Fruit fly (Drosophila melanogaster): ENCODE results near the gene CG34030.

The CG34030 gene

DNA sequence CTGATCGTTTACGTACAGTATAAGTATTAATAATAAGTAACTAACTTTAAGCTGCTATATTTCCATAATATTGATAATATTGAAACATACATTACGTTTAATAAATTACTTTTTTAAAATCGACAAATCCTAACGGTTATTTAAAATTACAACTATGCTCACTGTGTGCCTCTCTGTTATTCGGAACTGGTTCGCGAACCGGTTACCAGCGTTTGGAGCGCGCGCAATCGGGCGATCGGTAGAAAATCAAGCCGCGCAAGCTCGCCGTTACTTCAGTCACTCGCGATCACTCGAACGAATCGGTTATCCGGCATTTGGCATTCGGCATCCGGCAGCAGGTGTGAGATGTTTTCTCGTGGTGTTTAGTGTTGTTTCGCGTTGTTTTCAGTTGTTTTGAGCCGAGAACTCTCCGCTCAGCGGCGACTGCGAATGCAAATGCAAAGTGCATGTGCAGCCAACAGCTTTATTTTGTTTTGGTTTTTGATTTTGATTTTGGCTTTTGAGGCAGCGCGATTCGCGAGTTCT lies 19.6 kb upstream of the CG34030 start, which contains the start of gene form3:
Gene form3, plus strand, starts transcription at position 271 of the 525 bp plus-strand sequence.
- TF ChIP-seq Mnt (GFP tag; optimal IDR thresholded peaks at IDR 0.05) (no peak), cic (GFP tag; optimal IDR thresholded peaks at IDR 0.05) (no peak), CG14711 (tag; optimal IDR thresholded peaks at IDR 0.05) (no peak), CG7045 (GFP tag; optimal IDR thresholded peaks at IDR 0.05) (no peak), CG12768 (GFP tag; optimal IDR thresholded peaks at IDR 0.05) (no peak)

DNA sequence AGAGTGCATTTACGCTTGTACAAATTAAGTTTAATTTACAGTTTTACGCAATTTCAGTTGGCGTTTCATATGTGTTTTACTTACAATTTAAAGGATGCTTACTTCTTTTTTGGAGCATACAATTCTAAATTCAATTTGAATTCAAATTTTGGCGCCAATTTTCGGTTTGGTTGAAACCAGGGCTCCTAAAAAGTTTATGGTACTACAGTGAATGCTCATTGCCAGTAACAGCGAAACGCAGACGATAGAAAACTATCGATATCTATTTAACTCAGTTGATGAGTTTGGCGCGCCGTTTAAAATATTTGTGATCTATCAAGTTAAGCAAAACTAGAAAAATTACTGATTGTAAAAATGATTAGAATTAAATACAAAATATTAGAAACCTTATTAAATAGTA lies 19.0 kb upstream of the CG34030 start:
- TF ChIP-seq Crg-1 (GFP tag; optimal IDR thresholded peaks at IDR 0.05) (no peak), CG5204 (GFP tag; optimal IDR thresholded peaks at IDR 0.05) (no peak), toe (GFP tag; optimal IDR thresholded peaks at IDR 0.05) (no peak), CG12768 (GFP tag; optimal IDR thresholded peaks at IDR 0.05) (no peak), cic (GFP tag; optimal IDR thresholded peaks at IDR 0.05) (no peak), Clk (GFP tag; optimal IDR thresholded peaks at IDR 0.05) (no peak), CG11617 (GFP tag; optimal IDR thresholded peaks at IDR 0.05) (no peak), Mnt (GFP tag; optimal IDR thresholded peaks at IDR 0.05) (no peak), tj (GFP tag; optimal IDR thresholded peaks at IDR 0.05) (no peak), pad (GFP tag; optimal IDR thresholded peaks at IDR 0.05) (no peak), Hr96 (GFP tag; optimal IDR thresholded peaks at IDR 0.05) (no peak), bab1 (GFP tag; optimal IDR thresholded peaks at IDR 0.05) (no peak), CG14711 (tag; optimal IDR thresholded peaks at IDR 0.05) (no peak), CG1620 (GFP tag; optimal IDR thresholded peaks at IDR 0.05) (no peak)

DNA sequence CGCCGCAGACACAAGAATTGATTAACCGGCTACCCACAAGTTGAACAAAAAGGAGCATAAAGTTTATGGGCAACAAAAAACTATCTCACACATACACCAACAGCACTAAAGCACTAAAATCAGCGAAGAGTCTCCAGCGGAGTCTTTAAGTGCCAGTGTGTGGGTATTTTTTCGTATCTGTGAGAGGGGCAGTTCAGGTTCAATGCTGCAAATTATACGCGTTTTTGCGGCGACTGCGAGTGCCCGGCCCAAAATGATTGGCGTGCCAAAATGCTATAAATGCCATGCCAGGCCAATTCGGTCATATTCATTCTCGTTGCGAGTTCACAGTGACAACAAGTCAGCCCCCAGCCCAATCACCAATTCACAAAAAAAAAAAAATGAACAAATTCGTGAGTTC lies 17.9 kb upstream of the CG34030 start, which contains the start of gene Cpr65Ec:
Gene Cpr65Ec, plus strand, starts transcription at position 301 of the 400 bp plus-strand sequence.
- TF ChIP-seq CG5204 (GFP tag; optimal IDR thresholded peaks at IDR 0.05): no peak
- no peak for TF ChIP-seq Clk (GFP tag; optimal IDR thresholded peaks at IDR 0.05)
- no peak for TF ChIP-seq kay (GFP tag; ENCODE audit: borderline replicate concordance)
- no peak for TF ChIP-seq CG33017 (tag; optimal IDR thresholded peaks at IDR 0.05)
- TF ChIP-seq ovo (GFP tag; optimal IDR thresholded peaks at IDR 0.05): no peak
- TF ChIP-seq CG11617 (GFP tag; optimal IDR thresholded peaks at IDR 0.05): no peak
- no peak for TF ChIP-seq Hr96 (GFP tag; optimal IDR thresholded peaks at IDR 0.05)

DNA sequence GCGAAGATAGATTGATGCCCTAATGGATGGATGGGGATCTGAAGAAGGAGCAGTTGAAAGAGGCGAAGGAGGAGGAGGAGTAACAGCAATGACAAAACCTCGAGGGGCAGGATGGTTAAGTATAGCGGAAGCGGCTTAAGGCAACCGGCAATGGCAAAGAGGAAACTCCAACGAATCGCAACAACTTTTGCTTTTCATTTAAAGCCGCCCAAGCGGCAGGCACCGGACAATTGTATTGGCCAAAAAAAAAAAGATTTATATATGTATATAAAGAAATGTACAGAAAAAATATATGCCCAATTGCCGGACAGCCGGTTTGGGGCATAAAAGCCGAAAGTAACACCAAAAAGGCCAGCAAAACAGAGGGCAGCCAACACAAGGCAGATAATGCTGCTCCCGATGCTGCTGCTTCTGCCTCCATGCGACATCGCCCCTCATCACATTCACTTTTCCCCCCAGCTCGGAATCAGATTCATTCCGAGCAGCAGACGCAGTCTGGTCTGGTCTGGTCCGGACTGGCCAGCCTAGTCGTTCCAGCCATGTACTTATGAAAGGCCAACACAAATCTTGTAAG lies 16.4 kb upstream of the CG34030 start:
- TF ChIP-seq tj (GFP tag; optimal IDR thresholded peaks at IDR 0.05) (no peak), Clk (GFP tag; optimal IDR thresholded peaks at IDR 0.05) (no peak), CG7101 (tag; optimal IDR thresholded peaks at IDR 0.05) (no peak), ovo (GFP tag; optimal IDR thresholded peaks at IDR 0.05) (no peak), CG7045 (GFP tag; optimal IDR thresholded peaks at IDR 0.05) (no peak), CG12768 (GFP tag; optimal IDR thresholded peaks at IDR 0.05) (no peak), CG11617 (GFP tag; optimal IDR thresholded peaks at IDR 0.05) (no peak), Crg-1 (GFP tag; optimal IDR thresholded peaks at IDR 0.05) (no peak), CG33017 (tag; optimal IDR thresholded peaks at IDR 0.05) (no peak), Hr96 (GFP tag; optimal IDR thresholded peaks at IDR 0.05) (no peak), bab1 (GFP tag; optimal IDR thresholded peaks at IDR 0.05) (no peak), Mnt (GFP tag; optimal IDR thresholded peaks at IDR 0.05) (no peak), CG14711 (tag; optimal IDR thresholded peaks at IDR 0.05) (no peak)

DNA sequence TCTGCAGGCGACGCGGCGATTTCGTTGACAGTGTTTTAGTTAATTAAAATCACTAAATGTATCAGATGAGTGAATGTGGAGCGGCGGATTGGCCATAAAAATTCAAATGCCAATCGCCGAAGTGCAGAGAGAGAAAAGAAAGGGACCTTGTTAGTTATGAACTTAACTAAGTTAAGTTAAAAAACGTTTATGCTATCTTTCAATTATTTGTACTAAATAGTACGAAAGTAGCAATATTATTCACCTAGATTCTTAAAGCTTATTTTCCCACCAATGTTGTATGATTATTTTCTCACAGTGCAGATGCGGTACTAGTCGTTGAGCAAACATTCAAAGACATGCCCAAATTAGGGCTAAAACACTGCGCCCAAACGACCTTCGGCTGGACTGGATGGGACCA lies 15.7 kb upstream of the CG34030 start:
- no peak for TF ChIP-seq Mnt (GFP tag; optimal IDR thresholded peaks at IDR 0.05)
- TF ChIP-seq CG33017 (tag; optimal IDR thresholded peaks at IDR 0.05): no peak
- TF ChIP-seq CG7045 (GFP tag; optimal IDR thresholded peaks at IDR 0.05): no peak
- TF ChIP-seq Crg-1 (GFP tag; optimal IDR thresholded peaks at IDR 0.05): no peak
- no peak for TF ChIP-seq pad (GFP tag; optimal IDR thresholded peaks at IDR 0.05)
- no peak for TF ChIP-seq CG11617 (GFP tag; optimal IDR thresholded peaks at IDR 0.05)
- no peak for TF ChIP-seq CG12768 (GFP tag; optimal IDR thresholded peaks at IDR 0.05)
- TF ChIP-seq cnc (optimal IDR thresholded peaks at IDR 0.05): no peak
- TF ChIP-seq CG5204 (GFP tag; optimal IDR thresholded peaks at IDR 0.05): no peak
- no peak for TF ChIP-seq bab1 (GFP tag; optimal IDR thresholded peaks at IDR 0.05)
- no peak for TF ChIP-seq kay (GFP tag; ENCODE audit: borderline replicate concordance)
- TF ChIP-seq CG7101 (tag; optimal IDR thresholded peaks at IDR 0.05): no peak

DNA sequence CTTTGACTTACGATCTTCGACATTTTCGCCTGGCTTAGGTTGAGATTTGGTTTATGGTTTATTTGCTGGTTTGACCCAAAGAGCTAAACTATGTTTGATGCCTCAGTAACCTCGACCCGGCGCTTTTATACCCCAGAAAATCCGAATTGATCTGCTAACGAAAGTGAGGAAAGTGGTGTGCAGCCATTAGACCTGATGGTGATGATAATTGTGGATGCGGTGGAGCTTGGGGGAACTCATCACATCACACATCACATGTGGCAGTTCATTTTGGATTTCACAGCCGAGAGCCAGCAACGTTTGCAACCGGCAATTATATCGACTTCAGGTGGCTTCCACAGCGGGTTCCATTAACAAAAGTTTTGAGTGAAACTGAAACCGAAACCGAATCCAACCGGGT lies 13.6 kb upstream of the CG34030 start, which contains the start of gene Cpr65Eb:
Gene Cpr65Eb, minus strand, starts transcription at position 101 of the 400 bp plus-strand sequence.
- TF ChIP-seq cnc (optimal IDR thresholded peaks at IDR 0.05) (no peak), CG33017 (tag; optimal IDR thresholded peaks at IDR 0.05) (no peak), Hr96 (GFP tag; optimal IDR thresholded peaks at IDR 0.05) (no peak), tj (GFP tag; optimal IDR thresholded peaks at IDR 0.05) (no peak), CG7045 (GFP tag; optimal IDR thresholded peaks at IDR 0.05) (no peak), Crg-1 (GFP tag; optimal IDR thresholded peaks at IDR 0.05) (no peak), kay (GFP tag; ENCODE audit: borderline replicate concordance) (no peak), ovo (GFP tag; optimal IDR thresholded peaks at IDR 0.05) (no peak), CG14711 (tag; optimal IDR thresholded peaks at IDR 0.05) (no peak), pad (GFP tag; optimal IDR thresholded peaks at IDR 0.05) (no peak), CG5204 (GFP tag; optimal IDR thresholded peaks at IDR 0.05) (no peak)

DNA sequence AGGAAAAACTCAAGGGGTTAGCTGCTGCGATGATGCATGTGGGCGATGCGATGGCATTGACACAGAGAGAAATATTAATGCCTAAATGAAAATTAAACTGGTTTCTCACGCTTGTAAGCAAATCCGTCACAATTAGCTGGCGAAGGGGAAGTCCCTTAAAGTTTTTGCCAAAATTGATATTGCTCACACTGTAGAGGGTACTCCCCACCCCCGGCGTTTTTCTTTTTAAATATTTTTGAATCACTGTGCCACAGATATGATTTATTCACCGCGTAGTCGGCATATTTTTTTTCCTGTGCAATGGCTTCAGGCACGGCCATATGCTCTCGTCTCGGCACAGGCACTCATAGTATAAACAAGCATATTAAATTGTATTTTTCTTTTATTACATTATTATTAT lies 12.3 kb upstream of the CG34030 start:
- no peak for TF ChIP-seq CG11617 (GFP tag; optimal IDR thresholded peaks at IDR 0.05)
- TF ChIP-seq CG5204 (GFP tag; optimal IDR thresholded peaks at IDR 0.05): no peak
- TF ChIP-seq Mnt (GFP tag; optimal IDR thresholded peaks at IDR 0.05): no peak
- TF ChIP-seq tj (GFP tag; optimal IDR thresholded peaks at IDR 0.05): no peak
- no peak for TF ChIP-seq CG14711 (tag; optimal IDR thresholded peaks at IDR 0.05)
- TF ChIP-seq Crg-1 (GFP tag; optimal IDR thresholded peaks at IDR 0.05): no peak
- no peak for TF ChIP-seq cic (GFP tag; optimal IDR thresholded peaks at IDR 0.05)
- TF ChIP-seq CG1620 (GFP tag; optimal IDR thresholded peaks at IDR 0.05): no peak
- no peak for TF ChIP-seq cnc (optimal IDR thresholded peaks at IDR 0.05)
